Fruit fly (Drosophila melanogaster): ENCODE data around the gene sun.

DNA sequence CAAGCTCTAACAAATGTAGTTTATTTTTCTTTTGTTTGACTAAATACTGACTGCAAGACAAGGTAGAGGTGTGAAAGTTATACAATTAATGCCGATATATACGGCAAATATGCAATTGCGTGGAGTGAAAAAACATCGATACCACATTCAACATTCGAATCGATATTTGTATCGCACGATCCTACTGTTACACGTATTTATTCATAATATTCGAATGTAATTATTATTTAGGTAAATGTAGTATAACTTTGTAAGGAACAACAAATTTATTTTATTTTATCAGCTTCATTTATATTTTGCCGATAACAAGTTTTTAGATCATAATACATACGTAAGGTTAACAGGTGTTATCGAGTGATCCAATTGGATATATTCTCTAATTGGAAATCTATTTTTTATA lies 13.7 kb downstream of the sun start, which contains the start of gene Chc:
- no peak for TF ChIP-seq CG10669 (GFP tag; optimal IDR thresholded peaks at IDR 0.05)
- no peak for TF ChIP-seq CG11762 (GFP tag; optimal IDR thresholded peaks at IDR 0.05; ENCODE audit: insufficient read depth)
- no peak for TF ChIP-seq Hr38 (GFP tag; optimal IDR thresholded peaks at IDR 0.05)
- no peak for TF ChIP-seq CG3032 (tag; optimal IDR thresholded peaks at IDR 0.05)
- no peak for TF ChIP-seq CG6163 (GFP tag; IDR thresholded peaks at IDR 0.05)
- no peak for TF ChIP-seq CG32006 (GFP tag; optimal IDR thresholded peaks at IDR 0.05)

Measured in whole organism, prepupa.